Worm (Caenorhabditis elegans) whole organism, L4 larva: ENCODE data around the gene msp-10.

Experiments
- D1046.2 ChIP-seq: fragments of 200-800 bp; sonication (Bioruptor generic); IDR thresholded peaks from 2 replicates; pipeline ENCODE4 v1.3.6; 2022; ENCODE audit warnings: missing genetic modification characterization, missing compliant biosample characterization
- F10B5.3 ChIP-seq: sonication (generic microtip); optimal IDR thresholded peaks from 2 replicates; lab custom pipeline; 2016; ENCODE audit warnings: mild to moderate bottlenecking, missing genetic modification characterization, missing compliant biosample characterization
- F37D6.2 ChIP-seq: sonication (generic microtip); optimal IDR thresholded peaks from 2 replicates; lab custom pipeline; 2016; ENCODE audit warnings: mild to moderate bottlenecking, missing genetic modification characterization, missing compliant biosample characterization
- R02D3.7 ChIP-seq: fragments of 150-350 bp; sonication (generic microtip); optimal IDR thresholded peaks from 3 replicates; lab custom pipeline; 2014; ENCODE audit warnings: missing biosample characterization, missing genetic modification characterization
- T20F7.1 ChIP-seq: fragments of 200-800 bp; sonication (Bioruptor generic); optimal IDR thresholded peaks from 2 replicates; lab custom pipeline; 2018; ENCODE audit warnings: mild to moderate bottlenecking, missing genetic modification characterization, missing compliant biosample characterization
- aha-1 ChIP-seq: fragments of 150-350 bp; peaks from one replicate; lab custom pipeline; 2014; ENCODE audit warnings: missing biosample characterization, missing genetic modification characterization
- arid-1 ChIP-seq: fragments of 200-800 bp; sonication (Bioruptor generic); conservative IDR thresholded peaks from 2 replicates; pipeline ENCODE4 v1.3.6; 2022; ENCODE audit warnings: missing genetic modification reagents, missing genetic modification characterization, missing compliant biosample characterization
- ceh-32 ChIP-seq: sonication (generic microtip); optimal IDR thresholded peaks from 2 replicates; lab custom pipeline; 2016; ENCODE audit warnings: mild to moderate bottlenecking, missing genetic modification characterization, missing compliant biosample characterization; ENCODE audit not compliant: poor library complexity
- ceh-62 ChIP-seq: sonication (generic microtip); optimal IDR thresholded peaks from 2 replicates; lab custom pipeline; 2017; ENCODE audit warnings: missing biosample characterization, missing genetic modification characterization
- daf-12 ChIP-seq: fragments of 150-350 bp; optimal IDR thresholded peaks from 2 replicates; lab custom pipeline; 2014; ENCODE audit warnings: missing biosample characterization, missing genetic modification reagents, missing genetic modification characterization
- daf-16 ChIP-seq, 3 experiments: sonication (generic microtip); optimal IDR thresholded peaks; 2 replicates each; lab custom pipeline; 2016 to 2017; ENCODE audit warnings: missing genetic modification characterization in 3 of 3, missing genetic modification reagents in 3 of 3, mild to moderate bottlenecking in 2 of 3, missing compliant biosample characterization in 2 of 3, missing biosample characterization in 1 of 3, moderate library complexity in 1 of 3
- dmd-8 ChIP-seq: fragments of 200-800 bp; sonication (Bioruptor generic); IDR thresholded peaks from 2 replicates; pipeline ENCODE4 v1.3.6; 2022; ENCODE audit warnings: missing genetic modification characterization, missing compliant biosample characterization
- dmd-9 ChIP-seq: fragments of 200-800 bp; sonication (Bioruptor generic); IDR thresholded peaks from 2 replicates; pipeline ENCODE4 v1.3.6; 2022; ENCODE audit warnings: missing genetic modification reagents, missing genetic modification characterization, missing compliant biosample characterization
- dpl-1 ChIP-seq: fragments of 150-350 bp; optimal IDR thresholded peaks from 2 replicates; lab custom pipeline; 2014; ENCODE audit warnings: missing biosample characterization, missing genetic modification reagents, missing genetic modification characterization
- hlh-11 ChIP-seq: fragments of 200-800 bp; sonication (Bioruptor generic); optimal IDR thresholded peaks from 2 replicates; lab custom pipeline; 2018; ENCODE audit warnings: mild to moderate bottlenecking, missing genetic modification characterization, missing compliant biosample characterization
- lin-13 ChIP-seq: fragments of 150-350 bp; optimal IDR thresholded peaks from 2 replicates; lab custom pipeline; 2014; ENCODE audit warnings: missing biosample characterization, missing genetic modification reagents, missing genetic modification characterization
- lin-38 ChIP-seq: fragments of 200-800 bp; sonication (Bioruptor generic); IDR thresholded peaks from 2 replicates; pipeline ENCODE4 v1.3.6; 2022; ENCODE audit warnings: missing genetic modification reagents, missing genetic modification characterization, missing compliant biosample characterization
- lsy-2 ChIP-seq, 2 experiments: fragments of 150-350 bp in 1 of 2; sonication (generic microtip) in 1 of 2; optimal IDR thresholded peaks; 2 replicates each; lab custom pipeline; 2014 to 2017; ENCODE audit warnings: missing biosample characterization in 2 of 2, missing genetic modification characterization in 2 of 2
- madf-5 ChIP-seq, 2 experiments: fragments of 200-800 bp; sonication (Bioruptor generic); IDR thresholded peaks; 2 replicates each; pipeline ENCODE4 v1.3.6; 2022; ENCODE audit warnings: missing compliant biosample characterization in 2 of 2, missing genetic modification characterization in 2 of 2
- mes-2 ChIP-seq: sonication (generic microtip); optimal IDR thresholded peaks from 2 replicates; lab custom pipeline; 2016; ENCODE audit warnings: missing genotype, mild to moderate bottlenecking, missing genetic modification characterization, missing compliant biosample characterization; ENCODE audit not compliant: poor library complexity, severe bottlenecking
- nhr-111 ChIP-seq: fragments of 200-800 bp; sonication (Bioruptor generic); optimal IDR thresholded peaks from 2 replicates; lab custom pipeline; 2018; ENCODE audit warnings: mild to moderate bottlenecking, missing genetic modification characterization, missing compliant biosample characterization
- nhr-28 ChIP-seq: fragments of 150-350 bp; optimal IDR thresholded peaks from 2 replicates; lab custom pipeline; 2014; ENCODE audit warnings: missing biosample characterization, missing genetic modification characterization
- nhr-42 ChIP-seq: fragments of 200-800 bp; sonication (Bioruptor generic); IDR thresholded peaks from 2 replicates; pipeline ENCODE4 v1.3.6; 2022; ENCODE audit warnings: missing genetic modification characterization, missing compliant biosample characterization
- nhr-48 ChIP-seq: sonication (generic microtip); optimal IDR thresholded peaks from 2 replicates; lab custom pipeline; 2016; ENCODE audit warnings: mild to moderate bottlenecking, missing genetic modification characterization, missing compliant biosample characterization
- nhr-6 ChIP-seq: fragments of 150-350 bp; optimal IDR thresholded peaks from 2 replicates; lab custom pipeline; 2014; ENCODE audit warnings: missing biosample characterization, missing genetic modification characterization
- nhr-77 ChIP-seq: fragments of 150-350 bp; optimal IDR thresholded peaks from 2 replicates; lab custom pipeline; 2014; ENCODE audit warnings: missing biosample characterization, missing genetic modification characterization
- pha-4 ChIP-seq, 2 experiments: fragments of 150-350 bp in 1 of 2; fragments of 200-800 bp in 1 of 2; sonication (Bioruptor generic) in 1 of 2; IDR thresholded peaks in 1 of 2; optimal IDR thresholded peaks in 1 of 2; 2 replicates each; pipeline versions ENCODE4 v1.3.6 to Lab custom; 2014 to 2022; ENCODE audit warnings: missing genetic modification characterization in 2 of 2, missing genetic modification reagents in 2 of 2, missing biosample characterization in 1 of 2, missing compliant biosample characterization in 1 of 2
- sdz-12 ChIP-seq: fragments of 200-800 bp; sonication (Bioruptor generic); optimal IDR thresholded peaks from 2 replicates; lab custom pipeline; 2018; ENCODE audit warnings: mild to moderate bottlenecking, missing genetic modification characterization, missing compliant biosample characterization
- snpc-1.2 ChIP-seq: fragments of 200-800 bp; sonication (Bioruptor generic); IDR thresholded peaks from 2 replicates; pipeline ENCODE4 v1.3.6; 2022; ENCODE audit warnings: missing genetic modification reagents, missing genetic modification characterization, missing compliant biosample characterization
- snpc-4 ChIP-seq: fragments of 150-350 bp; optimal IDR thresholded peaks from 2 replicates; lab custom pipeline; 2014; ENCODE audit warnings: missing biosample characterization, missing genetic modification characterization
- spr-1 ChIP-seq: sonication (generic microtip); optimal IDR thresholded peaks from 2 replicates; lab custom pipeline; 2016; ENCODE audit warnings: mild to moderate bottlenecking, missing genetic modification characterization, missing compliant biosample characterization
- spr-3 ChIP-seq: fragments of 200-800 bp; sonication (Bioruptor generic); optimal IDR thresholded peaks from 2 replicates; lab custom pipeline; 2018; ENCODE audit warnings: mild to moderate bottlenecking, missing genetic modification characterization, missing compliant biosample characterization
- tag-97 ChIP-seq: fragments of 200-800 bp; sonication (Bioruptor generic); IDR thresholded peaks from 2 replicates; pipeline ENCODE4 v1.3.6; 2022; ENCODE audit warnings: missing genetic modification characterization, missing compliant biosample characterization
- unc-130 ChIP-seq: sonication (generic microtip); optimal IDR thresholded peaks from 2 replicates; lab custom pipeline; 2016; ENCODE audit warnings: missing genetic modification reagents, missing genetic modification characterization, missing compliant biosample characterization
- zip-2 ChIP-seq: fragments of 150-350 bp; optimal IDR thresholded peaks from 2 replicates; lab custom pipeline; 2014; ENCODE audit warnings: missing biosample characterization, missing genetic modification characterization
- ztf-7 ChIP-seq: fragments of 150-350 bp; optimal IDR thresholded peaks from 2 replicates; lab custom pipeline; 2014; ENCODE audit warnings: missing biosample characterization, missing genetic modification characterization

Gene msp-10

ce11 chrIV:9878893-9879379 lies 41.5 kb downstream of the msp-10 start, which contains the start of gene nhr-4:
TSS of gene nhr-4 (plus strand) at chrIV:9879329.
- TF ChIP-seq hlh-11 (tag; lab: Kevin White, UChicago) (no peak), ceh-62 (no peak), ztf-7 (tag; lab: Kevin White, UChicago) (no peak), spr-3 (GFP tag; lab: Kevin White, UChicago) (no peak), snpc-4 (tag; lab: Kevin White, UChicago) (no peak), aha-1 (tag; lab: Kevin White, UChicago) (no peak), dmd-8 (GFP tag; lab: Robert Waterston, UW) (no peak), R02D3.7 (tag; lab: Kevin White, UChicago) (no peak), nhr-42 (GFP tag; lab: Robert Waterston, UW) (no peak)

DNA sequence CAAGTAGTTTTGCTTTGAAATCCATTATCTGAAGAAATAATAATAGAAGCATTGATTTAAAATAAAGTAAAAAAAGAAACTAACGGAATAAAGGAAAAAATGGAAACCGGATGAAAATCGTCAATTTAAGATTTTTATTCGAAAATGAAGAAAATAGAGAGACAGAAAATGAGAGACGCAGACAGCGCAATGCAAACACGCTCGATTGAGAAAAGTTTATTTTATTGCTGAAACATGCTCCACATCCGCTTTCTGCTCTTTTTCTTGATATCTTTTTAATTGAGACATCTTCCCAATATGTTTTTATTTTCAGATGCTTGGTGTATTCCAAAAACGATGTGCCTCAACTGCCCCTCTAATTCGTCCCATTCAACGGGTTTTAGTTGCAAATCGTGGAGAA lies 46.8 kb downstream of the msp-10 start, which contains the start of the genes prp-18 and mccc-1:
TSS of gene prp-18 (minus strand) at position 127 of the 400 bp plus-strand sequence.
TSS of gene mccc-1 (plus strand) at position 314 of the 400 bp plus-strand sequence.
- TF ChIP-seq lin-13 (no peak), madf-5 (GFP tag; IDR thresholded peaks at IDR 0.05; lab: Robert Waterston, UW) (0 out of 4 replicates have a peak, but pooled peaks of 1 of the 2 experiments have one; percentile 14), nhr-6 (peak; percentile 57), nhr-111 (GFP tag; lab: Kevin White, UChicago) (no peak), hlh-11 (tag; lab: Kevin White, UChicago) (peak; percentile 3), R02D3.7 (tag; lab: Kevin White, UChicago) (no peak), nhr-28 (tag; lab: Kevin White, UChicago) (peak; percentile 4), sdz-12 (GFP tag; lab: Kevin White, UChicago) (no peak), daf-12 (tag; lab: Kevin White, UChicago) (no peak), dpl-1 (GFP tag; lab: Kevin White, UChicago) (peak; percentile 61), D1046.2 (GFP tag; lab: Robert Waterston, UW) (no peak), daf-16 (GFP tag; optimal IDR thresholded peaks at IDR 0.05; lab: Kevin White, UChicago) (no peak), daf-16 (tag; optimal IDR thresholded peaks at IDR 0.05; lab: Kevin White, UChicago) (no peak), unc-130 (peak; percentile 64), dmd-9 (GFP tag; lab: Robert Waterston, UW) (no peak), tag-97 (no peak), lsy-2 (tag; optimal IDR thresholded peaks at IDR 0.05; lab: Kevin White, UChicago) (no peak), F37D6.2 (tag; lab: Kevin White, UChicago) (no peak), nhr-77 (tag; lab: Kevin White, UChicago) (peak; percentile 34), snpc-1.2 (GFP tag; lab: Robert Waterston, UW) (0 out of 2 replicates have a peak, but pooled peaks have one; percentile 24), T20F7.1 (GFP tag; lab: Kevin White, UChicago) (peak; percentile 48), spr-1 (no peak), zip-2 (no peak), nhr-48 (tag; lab: Kevin White, UChicago) (no peak), lin-38 (GFP tag; lab: Robert Waterston, UW) (peak; percentile 94), pha-4 (GFP tag; IDR thresholded peaks at IDR 0.05; lab: Robert Waterston, UW) (no peak), pha-4 (tag; optimal IDR thresholded peaks at IDR 0.05; lab: Kevin White, UChicago) (no peak), ceh-32 (tag; lab: Kevin White, UChicago) (no peak), mes-2 (peak; percentile 72), F10B5.3 (tag; lab: Kevin White, UChicago) (no peak), arid-1 (GFP tag; lab: Robert Waterston, UW) (no peak)
